Worm (Caenorhabditis elegans) whole organism, L1 larva: ENCODE data around the gene F38B6.3.
A peak's percentile ranks its signal among the peaks of the same experiment; 100 is the strongest.

ENCODE experiments used
- C04F5.9 ChIP-seq: sonication (generic microtip); optimal IDR thresholded peaks from 2 replicates; lab custom pipeline; 2016; ENCODE audit warnings: missing genetic modification characterization, missing compliant biosample characterization
- Y116A8C.19 ChIP-seq: sonication (generic microtip); optimal IDR thresholded peaks from 2 replicates; lab custom pipeline; 2016; ENCODE audit warnings: missing compliant biosample characterization, missing genetic modification characterization, borderline replicate concordance
- aha-1 ChIP-seq: fragments of 150-350 bp; optimal IDR thresholded peaks from 2 replicates; lab custom pipeline; 2014; ENCODE audit warnings: missing biosample characterization, missing genetic modification characterization
- alr-1 ChIP-seq: fragments of 200-800 bp; sonication (Bioruptor generic); optimal IDR thresholded peaks from 2 replicates; lab custom pipeline; 2018; ENCODE audit warnings: borderline replicate concordance, mild to moderate bottlenecking, missing genetic modification characterization, missing compliant biosample characterization
- blmp-1 ChIP-seq: fragments of 150-350 bp; optimal IDR thresholded peaks from 2 replicates; lab custom pipeline; 2014; ENCODE audit warnings: missing biosample characterization, missing genetic modification characterization
- ceh-90 ChIP-seq: sonication (generic microtip); optimal IDR thresholded peaks from 2 replicates; lab custom pipeline; 2016; ENCODE audit warnings: missing genetic modification characterization, missing compliant biosample characterization
- ces-1 ChIP-seq: fragments of 150-350 bp; optimal IDR thresholded peaks from 2 replicates; lab custom pipeline; 2014; ENCODE audit warnings: missing biosample characterization, missing genetic modification reagents, missing genetic modification characterization
- dpl-1 ChIP-seq, 3 experiments: fragments of 150-350 bp in 2 of 3; sonication (generic microtip) in 1 of 3; optimal IDR thresholded peaks; 2 replicates each; lab custom pipeline; 2014 to 2017; ENCODE audit warnings: missing biosample characterization in 3 of 3, missing genetic modification characterization in 3 of 3, missing genetic modification reagents in 3 of 3
- dsc-1 ChIP-seq: sonication (generic microtip); optimal IDR thresholded peaks from 2 replicates; lab custom pipeline; 2016; ENCODE audit warnings: mild to moderate bottlenecking, missing genetic modification characterization, missing compliant biosample characterization
- efl-3 ChIP-seq: fragments of 200-800 bp; sonication (Bioruptor generic); optimal IDR thresholded peaks from 2 replicates; lab custom pipeline; 2018; ENCODE audit warnings: mild to moderate bottlenecking, missing genetic modification characterization, missing compliant biosample characterization
- egl-27 ChIP-seq, 2 experiments: fragments of 150-350 bp in 1 of 2; sonication (generic microtip); optimal IDR thresholded peaks; 3 replicates each; lab custom pipeline; 2017 to 2018; ENCODE audit warnings: missing biosample characterization in 2 of 2, missing genetic modification characterization in 2 of 2, missing genetic modification reagents in 2 of 2
- elt-3 ChIP-seq, 6 experiments: fragments of 150-350 bp in 1 of 6; sonication (generic microtip); optimal IDR thresholded peaks; 2 replicates each; lab custom pipeline; 2017 to 2018; ENCODE audit warnings: missing biosample characterization in 6 of 6, missing genetic modification characterization in 6 of 6, inconsistent platforms in 1 of 6
- ets-5 ChIP-seq: fragments of 200-800 bp; sonication (Bioruptor generic); IDR thresholded peaks from 2 replicates; pipeline ENCODE4 v1.3.6; 2022; ENCODE audit warnings: missing genetic modification characterization, missing compliant biosample characterization
- fkh-10 ChIP-seq: sonication (generic microtip); optimal IDR thresholded peaks from 2 replicates; lab custom pipeline; 2017; ENCODE audit warnings: missing biosample characterization, missing genetic modification reagents, missing genetic modification characterization
- fkh-4 ChIP-seq: sonication (generic microtip); optimal IDR thresholded peaks from 2 replicates; lab custom pipeline; 2016; ENCODE audit warnings: missing compliant biosample characterization, missing genetic modification characterization, borderline replicate concordance
- fkh-8 ChIP-seq: sonication (generic microtip); optimal IDR thresholded peaks from 2 replicates; lab custom pipeline; 2016; ENCODE audit warnings: mild to moderate bottlenecking, missing genetic modification characterization, missing compliant biosample characterization
- fos-1 ChIP-seq: fragments of 150-350 bp; optimal IDR thresholded peaks from 2 replicates; lab custom pipeline; 2014; ENCODE audit warnings: missing biosample characterization, missing genetic modification characterization
- hlh-17 ChIP-seq: fragments of 200-800 bp; sonication (Bioruptor generic); optimal IDR thresholded peaks from 2 replicates; lab custom pipeline; 2018; ENCODE audit warnings: missing genetic modification characterization, mild to moderate bottlenecking, missing compliant biosample characterization, moderate library complexity, borderline replicate concordance
- hlh-4 ChIP-seq: sonication (generic microtip); optimal IDR thresholded peaks from 2 replicates; lab custom pipeline; 2016; ENCODE audit warnings: mild to moderate bottlenecking, missing genetic modification characterization, missing compliant biosample characterization
- irx-1 ChIP-seq: sonication (generic microtip); optimal IDR thresholded peaks from 2 replicates; lab custom pipeline; 2016; ENCODE audit warnings: missing genetic modification characterization, missing compliant biosample characterization
- jun-1 ChIP-seq: fragments of 150-350 bp; optimal IDR thresholded peaks from 2 replicates; lab custom pipeline; 2014; ENCODE audit warnings: missing biosample characterization, missing genetic modification reagents, missing genetic modification characterization
- lin-13 ChIP-seq: fragments of 150-350 bp; optimal IDR thresholded peaks from 2 replicates; lab custom pipeline; 2014; ENCODE audit warnings: missing biosample characterization, missing genetic modification reagents, missing genetic modification characterization
- lin-35 ChIP-seq, 2 experiments: fragments of 150-350 bp; optimal IDR thresholded peaks; 2 replicates each; lab custom pipeline; 2014; ENCODE audit warnings: missing biosample characterization in 2 of 2, missing genetic modification characterization in 2 of 2, missing genetic modification reagents in 2 of 2
- lir-3 ChIP-seq: sonication (generic microtip); optimal IDR thresholded peaks from 2 replicates; lab custom pipeline; 2016; ENCODE audit warnings: mild to moderate bottlenecking, missing genetic modification characterization, moderate library complexity, missing compliant biosample characterization; ENCODE audit not compliant: poor library complexity
- lsy-2 ChIP-seq, 2 experiments: fragments of 150-350 bp; optimal IDR thresholded peaks; 2 replicates each; lab custom pipeline; 2014; ENCODE audit warnings: missing biosample characterization in 2 of 2, missing genetic modification characterization in 2 of 2
- mdl-1 ChIP-seq, 2 experiments: fragments of 150-350 bp; optimal IDR thresholded peaks; 2 replicates each; lab custom pipeline; 2014 to 2017; ENCODE audit warnings: missing biosample characterization in 2 of 2, missing genetic modification characterization in 2 of 2, inconsistent platforms in 1 of 2
- mep-1 ChIP-seq: fragments of 150-350 bp; optimal IDR thresholded peaks from 2 replicates; lab custom pipeline; 2014; ENCODE audit warnings: missing biosample characterization, missing genetic modification characterization
- nhr-11 ChIP-seq: fragments of 150-350 bp; optimal IDR thresholded peaks from 2 replicates; lab custom pipeline; 2014; ENCODE audit warnings: missing biosample characterization, missing genetic modification characterization
- nhr-19 ChIP-seq: fragments of 200-800 bp; sonication (Bioruptor generic); conservative IDR thresholded peaks from 2 replicates; pipeline ENCODE4 v1.3.6; 2022; ENCODE audit warnings: missing genetic modification characterization, missing compliant biosample characterization
- nhr-20 ChIP-seq: sonication (generic microtip); optimal IDR thresholded peaks from 2 replicates; lab custom pipeline; 2016; ENCODE audit warnings: mild to moderate bottlenecking, missing genetic modification characterization, missing compliant biosample characterization
- nhr-47 ChIP-seq: sonication (generic microtip); optimal IDR thresholded peaks from 2 replicates; lab custom pipeline; 2016; ENCODE audit warnings: mild to moderate bottlenecking, missing genetic modification characterization, moderate library complexity, missing compliant biosample characterization
- nhr-71 ChIP-seq: sonication (generic microtip); optimal IDR thresholded peaks from 2 replicates; lab custom pipeline; 2016; ENCODE audit warnings: mild to moderate bottlenecking, missing genetic modification characterization, moderate library complexity, missing compliant biosample characterization
- nhr-77 ChIP-seq: fragments of 150-350 bp; optimal IDR thresholded peaks from 2 replicates; lab custom pipeline; 2014; ENCODE audit warnings: missing biosample characterization, missing genetic modification characterization
- nhr-84 ChIP-seq: sonication (generic microtip); optimal IDR thresholded peaks from 2 replicates; lab custom pipeline; 2017; ENCODE audit warnings: missing biosample characterization, missing genetic modification characterization
- nhr-85 ChIP-seq: sonication (generic microtip); peaks from one replicate; lab custom pipeline; 2016; ENCODE audit warnings: missing genetic modification characterization, inconsistent platforms, missing compliant biosample characterization
- pag-3 ChIP-seq: sonication (generic microtip); optimal IDR thresholded peaks from 2 replicates; lab custom pipeline; 2017; ENCODE audit warnings: missing genetic modification characterization, mild to moderate bottlenecking, missing compliant biosample characterization, antibody characterized with exemption, borderline replicate concordance; ENCODE audit not compliant: insufficient read depth
- pax-3 ChIP-seq: fragments of 200-800 bp; sonication (Bioruptor generic); optimal IDR thresholded peaks from 2 replicates; lab custom pipeline; 2018; ENCODE audit warnings: mild to moderate bottlenecking, missing genetic modification characterization, moderate library complexity, missing compliant biosample characterization
- sox-4 ChIP-seq: sonication (generic microtip); optimal IDR thresholded peaks from 2 replicates; lab custom pipeline; 2016; ENCODE audit warnings: missing genetic modification characterization, missing compliant biosample characterization
- sup-37 ChIP-seq: fragments of 200-800 bp; sonication (Bioruptor generic); optimal IDR thresholded peaks from 2 replicates; lab custom pipeline; 2018; ENCODE audit warnings: mild to moderate bottlenecking, missing genetic modification characterization, missing compliant biosample characterization
- swsn-7 ChIP-seq: sonication (generic microtip); optimal IDR thresholded peaks from 2 replicates; lab custom pipeline; 2016; ENCODE audit warnings: missing genetic modification characterization, missing compliant biosample characterization
- tlp-1 ChIP-seq: fragments of 150-350 bp; optimal IDR thresholded peaks from 2 replicates; lab custom pipeline; 2014; ENCODE audit warnings: missing biosample characterization, missing genetic modification characterization
- unc-130 ChIP-seq: fragments of 150-350 bp; optimal IDR thresholded peaks from 2 replicates; lab custom pipeline; 2017; ENCODE audit warnings: missing biosample characterization, missing genetic modification characterization, inconsistent platforms
- unc-30 ChIP-seq: sonication (generic microtip); optimal IDR thresholded peaks from 2 replicates; lab custom pipeline; 2017; ENCODE audit warnings: missing biosample characterization, missing genetic modification characterization
- unc-86 ChIP-seq: sonication (generic microtip); optimal IDR thresholded peaks from 2 replicates; lab custom pipeline; 2016; ENCODE audit warnings: missing genetic modification characterization, missing compliant biosample characterization
- vab-15 ChIP-seq: sonication (generic microtip); optimal IDR thresholded peaks from 2 replicates; lab custom pipeline; 2017; ENCODE audit warnings: missing genotype, mild to moderate bottlenecking, missing genetic modification characterization, missing compliant biosample characterization
- xbp-1 ChIP-seq: sonication (generic microtip); optimal IDR thresholded peaks from 2 replicates; lab custom pipeline; 2016; ENCODE audit warnings: missing genetic modification characterization, missing compliant biosample characterization
- zip-4 ChIP-seq: fragments of 200-800 bp; sonication (Bioruptor generic); optimal IDR thresholded peaks from 2 replicates; lab custom pipeline; 2018; ENCODE audit warnings: mild to moderate bottlenecking, missing genetic modification characterization, moderate library complexity, missing compliant biosample characterization
- ztf-11 ChIP-seq, 2 experiments: sonication (generic microtip); optimal IDR thresholded peaks; 2 replicates each; lab custom pipeline; 2016 to 2017; ENCODE audit warnings: missing genetic modification characterization in 2 of 2, missing biosample characterization in 1 of 2, missing compliant biosample characterization in 1 of 2
- ztf-4 ChIP-seq: fragments of 150-350 bp; optimal IDR thresholded peaks from 2 replicates; lab custom pipeline; 2014; ENCODE audit warnings: missing biosample characterization, missing genetic modification characterization

Gene F38B6.3

DNA sequence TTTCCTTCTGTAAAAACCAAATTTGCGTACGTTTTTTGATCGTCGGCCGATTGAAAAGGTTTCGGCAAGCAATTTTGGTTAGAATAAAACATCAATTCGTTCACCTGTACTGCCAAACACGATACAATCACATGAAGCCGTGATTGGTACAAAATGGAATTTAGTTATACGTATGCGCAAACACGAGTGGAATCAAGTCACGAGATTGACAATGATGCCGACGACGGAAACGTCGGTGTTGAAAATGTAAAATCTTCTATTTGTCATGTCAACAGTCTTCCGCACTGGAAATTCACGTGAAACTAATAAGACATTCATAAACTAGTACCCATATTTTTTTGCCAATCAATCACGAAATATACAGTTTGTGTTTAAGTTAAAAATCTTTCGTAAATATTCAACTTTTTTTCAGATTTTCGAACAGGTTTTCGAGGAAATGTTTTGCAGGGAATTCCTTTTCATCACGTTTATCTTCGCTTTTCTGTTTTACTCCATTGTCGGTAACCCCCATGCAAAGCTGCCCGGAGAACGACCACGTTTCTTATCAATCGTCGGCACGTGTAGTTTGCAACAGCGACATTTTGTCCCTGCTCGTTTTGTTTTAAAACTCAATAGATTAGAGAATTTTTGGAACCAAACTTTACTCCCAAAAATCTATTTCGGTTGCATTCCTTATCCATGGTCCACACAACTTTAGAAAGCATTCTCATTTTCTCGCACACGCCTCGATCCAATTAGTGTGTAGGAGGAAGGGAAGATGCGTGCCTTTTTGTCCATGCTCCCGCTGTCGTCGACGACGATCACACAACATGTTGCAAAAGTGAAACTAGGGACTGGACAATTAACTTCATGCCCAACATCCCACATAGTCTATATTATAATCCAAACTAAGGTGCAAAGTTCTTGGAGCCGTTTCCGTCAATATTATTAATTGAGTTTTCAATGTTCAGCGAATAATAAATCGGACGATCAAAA lies 45.9 kb downstream of the F38B6.3 start (continued):
- TF ChIP-seq nhr-19 (GFP tag; lab: Robert Waterston, UW) = peak; percentile 63
- peak; percentile 91 for TF ChIP-seq nhr-20 (tag; lab: Kevin White, UChicago)
- no peak for TF ChIP-seq nhr-77 (tag; lab: Kevin White, UChicago)
- TF ChIP-seq blmp-1 = peak; percentile 50
- TF ChIP-seq lsy-2 (tag; optimal IDR thresholded peaks at IDR 0.05; lab: Kevin White, UChicago) = peak; percentile 18 to 43
- no peak for TF ChIP-seq fkh-10 (GFP tag; lab: Kevin White, UChicago)
- TF ChIP-seq pax-3 (tag; lab: Kevin White, UChicago) = no peak
- no peak for TF ChIP-seq hlh-17 (GFP tag; lab: Kevin White, UChicago)
- peak; percentile 3 for TF ChIP-seq sox-4 (tag; lab: Kevin White, UChicago)
- TF ChIP-seq zip-4 (GFP tag; lab: Kevin White, UChicago) = no peak
- TF ChIP-seq aha-1 (tag; lab: Kevin White, UChicago) = no peak
- peak; percentile 15 for TF ChIP-seq lir-3 (tag; lab: Kevin White, UChicago)
- no peak for TF ChIP-seq nhr-84 (tag; lab: Kevin White, UChicago)
- no peak for TF ChIP-seq ces-1
- TF ChIP-seq mep-1 = peak; percentile 48
- TF ChIP-seq fkh-4 (tag; lab: Kevin White, UChicago) = no peak
- TF ChIP-seq lin-13 (GFP tag; lab: Kevin White, UChicago) = peak; percentile 19
- TF ChIP-seq C04F5.9 (tag; lab: Kevin White, UChicago) = no peak
- TF ChIP-seq dsc-1 = peak; percentile 46
- peak; percentile 38 for TF ChIP-seq swsn-7
- TF ChIP-seq mdl-1 (tag; optimal IDR thresholded peaks at IDR 0.05; lab: Kevin White, UChicago) = peak in 1 of 2 experiments; percentile 15
- TF ChIP-seq fos-1 (tag; lab: Kevin White, UChicago) = no peak
- TF ChIP-seq ceh-90 (tag; lab: Kevin White, UChicago) = no peak
- TF ChIP-seq pag-3 = no peak
- TF ChIP-seq fkh-8 (tag; lab: Kevin White, UChicago) = peak; percentile 28
- peak; percentile 40 for TF ChIP-seq xbp-1
- TF ChIP-seq Y116A8C.19 (tag; lab: Kevin White, UChicago) = no peak
- no peak for TF ChIP-seq nhr-11 (tag; lab: Kevin White, UChicago)
- TF ChIP-seq dpl-1 (GFP tag; optimal IDR thresholded peaks at IDR 0.05; lab: Kevin White, UChicago) = peak in 1 of 3 experiments; percentile 9
- TF ChIP-seq unc-130 (tag; lab: Kevin White, UChicago) = peak; percentile 54
- TF ChIP-seq alr-1 (tag; lab: Kevin White, UChicago) = no peak
- TF ChIP-seq efl-3 (GFP tag; lab: Kevin White, UChicago) = no peak
- TF ChIP-seq irx-1 = peak; percentile 61
- no peak for TF ChIP-seq ets-5 (GFP tag; lab: Robert Waterston, UW)
- TF ChIP-seq hlh-4 (tag; lab: Kevin White, UChicago) = no peak
- peak; percentile 78 for TF ChIP-seq vab-15 (tag; lab: Kevin White, UChicago)
- peak; percentile 42 for TF ChIP-seq nhr-47 (tag; lab: Kevin White, UChicago)
- peak; percentile 88 for TF ChIP-seq nhr-71 (tag; lab: Kevin White, UChicago)
- TF ChIP-seq unc-30 (tag; lab: Kevin White, UChicago) = no peak
- no peak for TF ChIP-seq ztf-4 (tag; lab: Kevin White, UChicago)
- peak in 2 of 6 experiments; percentile 49 to 64 for TF ChIP-seq elt-3 (tag; optimal IDR thresholded peaks at IDR 0.05; lab: Kevin White, UChicago)
- TF ChIP-seq lin-35 (GFP tag; optimal IDR thresholded peaks at IDR 0.05; lab: Kevin White, UChicago) = peak in 1 of 2 experiments; percentile 56
- no peak for TF ChIP-seq sup-37 (GFP tag; lab: Kevin White, UChicago)
- TF ChIP-seq egl-27 (tag; optimal IDR thresholded peaks at IDR 0.05; lab: Kevin White, UChicago) = no peak
- no peak for TF ChIP-seq jun-1 (tag; lab: Kevin White, UChicago)
- no peak for TF ChIP-seq ztf-11 (tag; optimal IDR thresholded peaks at IDR 0.05; lab: Kevin White, UChicago)
- TF ChIP-seq nhr-85 (tag; lab: Kevin White, UChicago) = peak; percentile 95
- no peak for TF ChIP-seq unc-86 (tag; lab: Kevin White, UChicago)
- no peak for TF ChIP-seq tlp-1
